Worm (Caenorhabditis elegans) whole organism, L2 larva: ENCODE measurements around the gene div-1.

Source experiments
- ama-1 ChIP-seq: fragments of 150-350 bp; optimal IDR thresholded peaks from 2 replicates; lab custom pipeline; 2018; ENCODE audit warnings: inconsistent platforms
- lsy-2 ChIP-seq, 2 experiments: fragments of 150-350 bp in 1 of 2; sonication (generic microtip) in 1 of 2; optimal IDR thresholded peaks; 2 replicates each; lab custom pipeline; 2014 to 2017; ENCODE audit warnings: missing biosample characterization in 2 of 2, missing genetic modification characterization in 2 of 2
- mab-5 ChIP-seq: fragments of 150-350 bp; optimal IDR thresholded peaks from 2 replicates; lab custom pipeline; 2014; ENCODE audit warnings: missing biosample characterization, missing genetic modification characterization
- mdl-1 ChIP-seq, 2 experiments: fragments of 150-350 bp in 1 of 2; sonication (generic microtip) in 1 of 2; optimal IDR thresholded peaks; 2 replicates each; lab custom pipeline; 2017; ENCODE audit warnings: missing biosample characterization in 2 of 2, missing genetic modification characterization in 2 of 2
- zag-1 ChIP-seq: fragments of 150-350 bp; optimal IDR thresholded peaks from 2 replicates; lab custom pipeline; 2014; ENCODE audit warnings: missing biosample characterization, missing genetic modification characterization

- TF ChIP-seq mdl-1 (tag; optimal IDR thresholded peaks at IDR 0.05; lab: Kevin White, UChicago) (no peak), zag-1 (no peak), mab-5 (tag; lab: Kevin White, UChicago) (no peak), ama-1 (no peak), lsy-2 (tag; optimal IDR thresholded peaks at IDR 0.05; lab: Kevin White, UChicago) (no peak)
These were observed 47.1 kb downstream of the div-1 start, which contains the start of the genes T20G5.13 and T20G5.12 for ce11 chrIII:10201235-10201634.
